Worm (Caenorhabditis elegans): Measurements from ENCODE around the gene col-139.

The col-139 gene

DNA sequence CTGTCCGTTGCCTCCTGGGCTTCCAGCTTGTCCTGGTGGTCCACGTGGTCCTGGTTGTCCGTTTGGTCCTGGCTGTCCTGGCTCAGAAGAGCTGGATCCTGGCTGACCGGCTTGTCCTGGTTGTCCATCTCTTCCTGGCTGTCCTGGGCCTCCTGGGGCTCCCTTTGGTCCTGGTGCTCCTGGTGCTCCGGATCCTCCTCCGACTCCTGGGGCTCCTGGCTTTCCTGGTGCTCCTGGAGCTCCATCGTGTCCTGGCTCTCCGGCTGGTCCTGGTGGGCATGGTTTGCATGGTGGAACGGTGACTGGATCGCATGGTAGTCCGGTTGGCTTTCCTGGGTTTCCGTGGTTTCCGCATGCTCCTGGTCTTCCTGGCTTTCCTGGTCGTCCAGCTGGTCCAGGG lies 678 bp downstream of the col-139 start:
- TF ChIP-seq snpc-1.1 (tag; optimal IDR thresholded peaks at IDR 0.05; ENCODE audit: insufficient read depth) (no peak), dox-1 (GFP tag; IDR thresholded peaks at IDR 0.05) (0 out of 2 replicates have a peak, but pooled peaks have one; percentile 41), egrh-3 (GFP tag; IDR thresholded peaks at IDR 0.05) (peak; percentile 94), zfh-2 (GFP tag; conservative IDR thresholded peaks at IDR 0.05) (peak; percentile 94), lin-40 (tag; optimal IDR thresholded peaks at IDR 0.05) (peak; percentile 12), ztf-26 (tag; optimal IDR thresholded peaks at IDR 0.05) (peak; percentile 31)

ce11 chrV:4651480-4651879 lies 2.3 kb downstream of the col-139 start:
- no peak for TF ChIP-seq ztf-3 (GFP tag; optimal IDR thresholded peaks at IDR 0.05)
- peak; percentile 16 for TF ChIP-seq ztf-26 (tag; optimal IDR thresholded peaks at IDR 0.05)
- TF ChIP-seq nhr-80 (tag; optimal IDR thresholded peaks at IDR 0.05), result peak; percentile 17
- TF ChIP-seq egrh-3 (GFP tag; IDR thresholded peaks at IDR 0.05), result no peak

DNA sequence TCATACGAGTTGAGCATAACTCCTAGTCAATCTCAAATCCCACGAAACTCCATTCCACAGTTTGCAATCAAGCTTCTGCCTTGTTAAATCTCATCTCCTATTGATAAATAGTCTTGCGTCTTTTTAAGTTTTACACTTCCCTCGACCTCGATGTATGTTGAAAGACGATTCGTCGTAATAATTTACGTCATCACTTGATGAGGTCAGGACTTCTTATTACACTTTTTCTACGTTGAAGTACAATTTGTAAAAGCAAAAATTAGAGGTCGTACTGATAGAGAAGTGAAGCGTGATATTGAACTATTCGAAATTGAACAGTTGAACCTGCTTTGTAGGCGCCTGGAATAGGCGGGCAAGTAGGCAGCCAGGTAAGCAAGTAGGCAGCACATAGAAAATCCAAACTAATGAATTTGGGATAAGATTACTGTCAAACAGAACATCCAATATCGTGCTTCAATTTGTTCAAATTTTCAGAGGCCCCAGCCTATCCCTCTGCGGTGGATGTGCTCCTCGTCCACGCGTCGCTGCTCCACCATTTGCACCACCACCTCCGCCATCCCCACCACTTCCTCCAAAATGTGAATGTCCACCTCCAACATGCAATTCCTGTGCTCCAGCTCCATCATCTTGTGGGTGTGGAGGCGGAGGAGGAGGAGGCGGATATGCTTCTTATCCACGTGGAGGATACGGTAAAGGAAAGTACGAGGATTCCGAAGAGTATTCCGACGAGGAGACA lies 4.0 kb downstream of the col-139 start:
- TF ChIP-seq hsf-1 (GFP tag; IDR thresholded peaks at IDR 0.05) (0 out of 2 replicates have a peak, but pooled peaks have one; percentile 7), cebp-2 (GFP tag; IDR thresholded peaks at IDR 0.05) (0 out of 2 replicates have a peak, but pooled peaks have one; percentile 70), T07F8.4 (tag; optimal IDR thresholded peaks at IDR 0.05) (no peak), mcd-1 (GFP tag; IDR thresholded peaks at IDR 0.05) (0 out of 2 replicates have a peak, but pooled peaks have one; percentile 13), nhr-80 (tag; optimal IDR thresholded peaks at IDR 0.05) (no peak), zfh-2 (GFP tag; conservative IDR thresholded peaks at IDR 0.05) (peak; percentile 57; the same call in 1 of the 2 replicates)

DNA sequence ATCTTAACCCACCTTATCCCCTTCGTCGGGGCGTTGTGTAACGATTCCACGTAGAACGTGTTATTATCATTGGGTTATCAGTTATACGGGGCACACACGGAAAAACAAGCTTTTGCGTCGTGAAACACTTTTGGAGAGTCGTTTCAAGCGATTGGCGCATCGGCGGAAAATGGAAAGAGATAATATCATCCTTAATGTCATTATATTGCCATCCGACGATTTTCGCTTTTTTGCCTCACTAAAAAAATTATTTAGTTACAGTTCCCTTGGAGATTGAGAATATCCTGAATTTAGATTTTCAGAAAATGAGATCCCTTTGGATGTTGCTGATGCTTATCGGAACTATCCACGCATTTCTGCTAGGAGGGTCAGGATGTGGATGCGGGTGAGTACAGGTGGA lies 5.2 kb downstream of the col-139 start, which contains the start of gene F41F3.8:
TSS of gene F41F3.8 (plus strand) at position 301 of the 400 bp plus-strand sequence.
- TF ChIP-seq rec-8 (tag; optimal IDR thresholded peaks at IDR 0.05) (no peak), fkh-3 (tag; optimal IDR thresholded peaks at IDR 0.05) (no peak), tbp1 (GFP tag; optimal IDR thresholded peaks at IDR 0.05) (no peak), F57A8.1 (GFP tag; optimal IDR thresholded peaks at IDR 0.05) (no peak), him-1 (tag; optimal IDR thresholded peaks at IDR 0.05) (no peak), ztf-6 (GFP tag; IDR thresholded peaks at IDR 0.05) (no peak), B0019.2 (GFP tag; conservative IDR thresholded peaks at IDR 0.05) (no peak), nfya-2 (GFP tag; IDR thresholded peaks at IDR 0.05) (no peak), hlh-26 (GFP tag; conservative IDR thresholded peaks at IDR 0.05) (no peak), T26A5.8 (tag; optimal IDR thresholded peaks at IDR 0.05) (no peak), T07F8.4 (tag; optimal IDR thresholded peaks at IDR 0.05) (no peak), lin-26 (GFP tag; IDR thresholded peaks at IDR 0.05) (no peak), ceh-40 (GFP tag; IDR thresholded peaks at IDR 0.05) (no peak), F37B4.10 (GFP tag; IDR thresholded peaks at IDR 0.05) (no peak), bed-1 (GFP tag; IDR thresholded peaks at IDR 0.05) (no peak), C17E4.6 (GFP tag; IDR thresholded peaks at IDR 0.05) (no peak), lag-1 (GFP tag; IDR thresholded peaks at IDR 0.05) (no peak), C06A6.2 (GFP tag; conservative IDR thresholded peaks at IDR 0.05) (no peak), nhr-179 (tag; optimal IDR thresholded peaks at IDR 0.05) (no peak)

DNA sequence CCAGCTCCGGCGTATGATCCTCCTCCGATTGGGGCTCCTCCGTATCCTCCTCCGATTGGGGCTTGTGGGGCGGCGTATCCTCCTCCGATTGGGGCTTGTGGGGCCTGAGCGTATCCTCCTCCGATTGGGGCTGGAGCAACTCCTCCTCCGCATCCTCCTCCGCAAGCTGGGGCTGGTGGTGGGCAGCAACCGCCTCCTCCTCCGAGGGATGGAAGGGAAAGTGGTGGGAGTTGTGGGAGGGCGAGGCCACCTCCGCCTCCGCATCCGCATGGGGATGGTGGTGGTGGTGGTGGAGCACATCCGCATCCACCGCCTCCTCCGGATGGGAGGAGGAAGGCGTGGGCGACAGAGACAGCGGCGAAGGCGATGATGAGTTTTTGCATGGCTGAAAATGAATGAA lies 5.9 kb downstream of the col-139 start, which contains the start of gene F41F3.3:
TSS of gene F41F3.3 (minus strand) at position 383 of the 400 bp plus-strand sequence.
- TF ChIP-seq sdz-38 (tag; optimal IDR thresholded peaks at IDR 0.05), result no peak
- peak; percentile 33 for TF ChIP-seq chd-7 (tag; optimal IDR thresholded peaks at IDR 0.05)
- peak; percentile 4 for TF ChIP-seq ztf-22 (GFP tag; optimal IDR thresholded peaks at IDR 0.05)
- TF ChIP-seq repo-1 (tag; optimal IDR thresholded peaks at IDR 0.05), result peak; percentile 24
- no peak for TF ChIP-seq F49E8.2 (tag; optimal IDR thresholded peaks at IDR 0.05; ENCODE audit: insufficient read depth)
- no peak for TF ChIP-seq somi-1 (GFP tag; optimal IDR thresholded peaks at IDR 0.05)
- no peak; the same call in 1 of the 2 replicates for TF ChIP-seq dox-1 (GFP tag; IDR thresholded peaks at IDR 0.05)
- no peak for TF ChIP-seq egl-18 (GFP tag; IDR thresholded peaks at IDR 0.05)
- peak; percentile 97 for TF ChIP-seq zfh-2 (GFP tag; conservative IDR thresholded peaks at IDR 0.05)
- TF ChIP-seq ztf-25 (GFP tag; IDR thresholded peaks at IDR 0.05), result no peak
- 0 out of 2 replicates have a peak, but pooled peaks have one; percentile 24 for TF ChIP-seq ekl-4 (GFP tag; IDR thresholded peaks at IDR 0.05)
- 0 out of 2 replicates have a peak, but pooled peaks have one; percentile 4 for TF ChIP-seq madf-3 (GFP tag; IDR thresholded peaks at IDR 0.05)
- peak; percentile 16 for TF ChIP-seq attf-5 (GFP tag; optimal IDR thresholded peaks at IDR 0.05)
